Worm (Caenorhabditis elegans) whole organism, early embryonic: ENCODE results near the gene wdr-48.

Experiments
- aly-1 ChIP-seq: sonication (generic microtip); optimal IDR thresholded peaks from 2 replicates; lab custom pipeline; 2016; ENCODE audit warnings: missing genetic modification characterization, missing compliant biosample characterization
- ceh-13 ChIP-seq: fragments of 200-800 bp; sonication (Bioruptor generic); optimal IDR thresholded peaks from 2 replicates; lab custom pipeline; 2018; ENCODE audit warnings: mild to moderate bottlenecking, missing genetic modification characterization, missing compliant biosample characterization
- ceh-36 ChIP-seq: sonication (generic microtip); optimal IDR thresholded peaks from 2 replicates; lab custom pipeline; 2016; ENCODE audit warnings: missing genetic modification characterization, inconsistent platforms, missing compliant biosample characterization
- flt-1 ChIP-seq: fragments of 200-800 bp; sonication (Bioruptor generic); IDR thresholded peaks from 2 replicates; pipeline ENCODE4 v1.3.6; 2022; ENCODE audit warnings: missing genetic modification characterization, missing compliant biosample characterization
- hnd-1 ChIP-seq: sonication (generic microtip); optimal IDR thresholded peaks from 2 replicates; lab custom pipeline; 2016; ENCODE audit warnings: missing genetic modification characterization, missing compliant biosample characterization
- scrt-1 ChIP-seq: fragments of 200-800 bp; sonication (Bioruptor generic); IDR thresholded peaks from 2 replicates; pipeline ENCODE4 v1.3.6; 2022; ENCODE audit warnings: missing genetic modification characterization, missing compliant biosample characterization
- tbx-37 ChIP-seq: fragments of 200-800 bp; sonication (Bioruptor generic); conservative IDR thresholded peaks from 2 replicates; pipeline ENCODE4 v1.3.6; 2022; ENCODE audit warnings: missing genetic modification reagents, missing genetic modification characterization, missing compliant biosample characterization
- tra-4 ChIP-seq: sonication (generic microtip); optimal IDR thresholded peaks from 2 replicates; lab custom pipeline; 2017; ENCODE audit warnings: missing genetic modification characterization, missing compliant biosample characterization

DNA sequence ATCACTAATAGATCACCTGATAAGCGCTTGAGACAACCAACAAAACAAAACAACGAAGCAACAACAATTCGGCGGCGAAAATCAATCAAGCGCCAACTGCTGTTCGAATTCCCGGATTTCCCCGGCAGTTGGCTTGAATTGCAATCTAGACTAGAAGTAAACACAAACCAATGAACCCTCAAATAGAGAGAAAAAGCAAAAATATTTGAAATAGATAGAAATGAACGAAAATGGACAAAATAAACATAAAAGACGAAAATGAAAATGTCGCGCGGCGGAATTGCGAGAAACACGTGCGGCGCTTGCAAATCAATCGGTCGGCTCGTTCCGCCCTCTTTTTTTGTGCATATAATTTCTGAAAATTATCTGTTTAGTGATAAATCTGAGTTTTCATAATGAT is 10.2 kb upstream of the wdr-48 start, which contains the start of gene idhg-1:
- TF ChIP-seq scrt-1 (GFP tag; lab: Robert Waterston, UW), result peak; percentile 93
- peak; percentile 93 for TF ChIP-seq flt-1 (GFP tag; lab: Robert Waterston, UW)
- TF ChIP-seq ceh-13 (GFP tag; lab: Kevin White, UChicago), result peak; percentile 98
- TF ChIP-seq ceh-36, result peak; percentile 92
- peak; percentile 94 for TF ChIP-seq tbx-37 (GFP tag; lab: Robert Waterston, UW)
- TF ChIP-seq hnd-1 (tag; lab: Kevin White, UChicago), result peak; percentile 87
- peak; percentile 94 for TF ChIP-seq aly-1 (tag; lab: Kevin White, UChicago)
- TF ChIP-seq tra-4 (tag; lab: Kevin White, UChicago), result peak; percentile 93
